Worm (Caenorhabditis elegans) whole organism, young adult: Measurements from ENCODE around the gene rme-4.

Experiments
- B0035.1 ChIP-seq: sonication (generic microtip); optimal IDR thresholded peaks from 2 replicates; lab custom pipeline; 2016; ENCODE audit warnings: missing genetic modification characterization, mild to moderate bottlenecking, missing compliant biosample characterization, missing genotype, missing genetic modification reagents
- F33H1.4 ChIP-seq: fragments of 200-800 bp; sonication (Bioruptor generic); IDR thresholded peaks from 2 replicates; pipeline ENCODE4 v1.3.6; 2022; ENCODE audit warnings: missing genetic modification reagents, missing genetic modification characterization, missing compliant biosample characterization
- F49E8.2 ChIP-seq: sonication (generic microtip); optimal IDR thresholded peaks from 3 replicates; lab custom pipeline; 2017; ENCODE audit warnings: missing genetic modification characterization, mild to moderate bottlenecking, missing compliant biosample characterization, antibody characterized with exemption, moderate library complexity; ENCODE audit not compliant: insufficient read depth
- F55B11.4 ChIP-seq: sonication (generic microtip); optimal IDR thresholded peaks from 2 replicates; lab custom pipeline; 2016; ENCODE audit warnings: missing compliant biosample characterization, missing genetic modification characterization, borderline replicate concordance; ENCODE audit not compliant: insufficient read depth
- F57A8.1 ChIP-seq: fragments of 200-800 bp; sonication (Bioruptor generic); optimal IDR thresholded peaks from 2 replicates; lab custom pipeline; 2018; ENCODE audit warnings: mild to moderate bottlenecking, missing genetic modification characterization, moderate library complexity, missing compliant biosample characterization
- F57C9.4 ChIP-seq: sonication (generic microtip); optimal IDR thresholded peaks from 2 replicates; lab custom pipeline; 2017; ENCODE audit warnings: mild to moderate bottlenecking, missing genetic modification characterization, missing compliant biosample characterization
- K11D2.4 ChIP-seq: fragments of 200-800 bp; sonication (Bioruptor generic); IDR thresholded peaks from 2 replicates; pipeline ENCODE4 v1.3.6; 2022; ENCODE audit warnings: missing genetic modification reagents, missing genetic modification characterization, missing compliant biosample characterization
- T07F8.4 ChIP-seq: sonication (generic microtip); optimal IDR thresholded peaks from 2 replicates; lab custom pipeline; 2016; ENCODE audit warnings: mild to moderate bottlenecking, missing genetic modification characterization, moderate library complexity, missing compliant biosample characterization
- Y53G8AR.9 ChIP-seq: fragments of 200-800 bp; sonication (Bioruptor generic); conservative IDR thresholded peaks from 2 replicates; pipeline ENCODE4 v1.3.6; 2022; ENCODE audit warnings: missing genetic modification reagents, missing genetic modification characterization, missing compliant biosample characterization
- aptf-2 ChIP-seq: fragments of 200-800 bp; sonication (Bioruptor generic); conservative IDR thresholded peaks from 2 replicates; pipeline ENCODE4 v1.3.6; 2022; ENCODE audit warnings: missing genetic modification reagents, missing genetic modification characterization, missing compliant biosample characterization
- attf-3 ChIP-seq: fragments of 200-800 bp; sonication (Bioruptor generic); conservative IDR thresholded peaks from 2 replicates; pipeline ENCODE4 v1.3.6; 2022; ENCODE audit warnings: missing genetic modification reagents, missing genetic modification characterization, missing compliant biosample characterization
- bed-2 ChIP-seq: fragments of 200-800 bp; sonication (Bioruptor generic); IDR thresholded peaks from 2 replicates; pipeline ENCODE4 v1.3.6; 2022; ENCODE audit warnings: missing genetic modification reagents, missing genetic modification characterization, missing compliant biosample characterization
- ccch-3 ChIP-seq: fragments of 200-800 bp; sonication (Bioruptor generic); optimal IDR thresholded peaks from 2 replicates; lab custom pipeline; 2018; ENCODE audit warnings: mild to moderate bottlenecking, missing genetic modification characterization, missing compliant biosample characterization
- cebp-1 ChIP-seq, 2 experiments: fragments of 200-800 bp in 1 of 2; sonication (Bioruptor generic) in 1 of 2; sonication (generic microtip) in 1 of 2; IDR thresholded peaks in 1 of 2; optimal IDR thresholded peaks in 1 of 2; 2 replicates each; pipeline versions ENCODE4 v1.3.6 to Lab custom; 2017 to 2022; ENCODE audit warnings: missing compliant biosample characterization in 2 of 2, missing genetic modification characterization in 2 of 2, mild to moderate bottlenecking in 1 of 2, missing genetic modification reagents in 1 of 2, moderate library complexity in 1 of 2
- die-1 ChIP-seq: sonication (generic microtip); optimal IDR thresholded peaks from 2 replicates; lab custom pipeline; 2016; ENCODE audit warnings: missing genotype, mild to moderate bottlenecking, missing genetic modification characterization, missing compliant biosample characterization
- dpff-1 ChIP-seq: sonication (generic microtip); optimal IDR thresholded peaks from 2 replicates; lab custom pipeline; 2017; ENCODE audit warnings: mild to moderate bottlenecking, missing genetic modification characterization, missing compliant biosample characterization
- dpl-1 ChIP-seq: fragments of 150-350 bp; optimal IDR thresholded peaks from 2 replicates; lab custom pipeline; 2014; ENCODE audit warnings: missing biosample characterization, missing genetic modification reagents, missing genetic modification characterization
- egrh-3 ChIP-seq: fragments of 200-800 bp; sonication (Bioruptor generic); IDR thresholded peaks from 2 replicates; pipeline ENCODE4 v1.3.6; 2022; ENCODE audit warnings: missing genetic modification reagents, missing genetic modification characterization, missing compliant biosample characterization
- fkh-3 ChIP-seq: sonication (generic microtip); optimal IDR thresholded peaks from 2 replicates; lab custom pipeline; 2016; ENCODE audit warnings: mild to moderate bottlenecking, missing genetic modification characterization, missing compliant biosample characterization
- him-1 ChIP-seq: sonication (generic microtip); optimal IDR thresholded peaks from 2 replicates; lab custom pipeline; 2016; ENCODE audit warnings: missing genotype, missing genetic modification reagents, missing genetic modification characterization, missing compliant biosample characterization
- hlh-12 ChIP-seq: sonication (generic microtip); optimal IDR thresholded peaks from 2 replicates; lab custom pipeline; 2016; ENCODE audit warnings: missing genetic modification characterization, missing compliant biosample characterization
- hlh-26 ChIP-seq: fragments of 200-800 bp; sonication (Bioruptor generic); conservative IDR thresholded peaks from 2 replicates; pipeline ENCODE4 v1.3.6; 2022; ENCODE audit warnings: missing genetic modification reagents, missing genetic modification characterization, missing compliant biosample characterization
- hmg-1.2 ChIP-seq: fragments of 200-800 bp; sonication (Bioruptor generic); IDR thresholded peaks from 2 replicates; pipeline ENCODE4 v1.3.6; 2022; ENCODE audit warnings: missing genetic modification reagents, missing genetic modification characterization, missing compliant biosample characterization
- hsf-1 ChIP-seq: fragments of 200-800 bp; sonication (Bioruptor generic); IDR thresholded peaks from 2 replicates; pipeline ENCODE4 v1.3.6; 2022; ENCODE audit warnings: missing genetic modification reagents, missing genetic modification characterization, missing compliant biosample characterization
- lag-1 ChIP-seq: fragments of 200-800 bp; sonication (Bioruptor generic); IDR thresholded peaks from 2 replicates; pipeline ENCODE4 v1.3.6; 2022; ENCODE audit warnings: missing genetic modification reagents, missing genetic modification characterization, missing compliant biosample characterization
- let-526 ChIP-seq: fragments of 200-800 bp; sonication (Bioruptor generic); IDR thresholded peaks from 2 replicates; pipeline ENCODE4 v1.3.6; 2022; ENCODE audit warnings: missing genetic modification reagents, missing genetic modification characterization, missing compliant biosample characterization
- let-607 ChIP-seq, 2 experiments: fragments of 200-800 bp in 1 of 2; sonication (Bioruptor generic) in 1 of 2; sonication (generic microtip) in 1 of 2; optimal IDR thresholded peaks; 2 replicates each; lab custom pipeline; 2016 to 2018; ENCODE audit warnings: mild to moderate bottlenecking in 2 of 2, missing compliant biosample characterization in 2 of 2, missing genetic modification characterization in 2 of 2, moderate library complexity in 2 of 2, missing genotype in 1 of 2
- lin-40 ChIP-seq: sonication (generic microtip); optimal IDR thresholded peaks from 2 replicates; lab custom pipeline; 2016; ENCODE audit warnings: missing genetic modification characterization, mild to moderate bottlenecking, missing compliant biosample characterization, missing genotype, missing genetic modification reagents
- lir-1 ChIP-seq: fragments of 200-800 bp; sonication (Bioruptor generic); conservative IDR thresholded peaks from 2 replicates; pipeline ENCODE4 v1.3.6; 2022; ENCODE audit warnings: missing genetic modification reagents, missing genetic modification characterization, missing compliant biosample characterization
- lsy-27 ChIP-seq: sonication (generic microtip); optimal IDR thresholded peaks from 2 replicates; lab custom pipeline; 2017; ENCODE audit warnings: missing genetic modification characterization, mild to moderate bottlenecking, missing compliant biosample characterization, antibody characterized with exemption, missing genotype, borderline replicate concordance; ENCODE audit not compliant: insufficient read depth
- madf-10 ChIP-seq: sonication (generic microtip); optimal IDR thresholded peaks from 2 replicates; lab custom pipeline; 2016; ENCODE audit warnings: mild to moderate bottlenecking, missing genetic modification characterization, missing compliant biosample characterization
- nfya-1 ChIP-seq: sonication (generic microtip); optimal IDR thresholded peaks from 2 replicates; lab custom pipeline; 2017; ENCODE audit warnings: antibody characterized with exemption, missing compliant biosample characterization, missing genetic modification characterization, borderline replicate concordance; ENCODE audit not compliant: insufficient read depth
- nhr-179 ChIP-seq: sonication (generic microtip); optimal IDR thresholded peaks from 2 replicates; lab custom pipeline; 2016; ENCODE audit warnings: mild to moderate bottlenecking, missing genetic modification characterization, missing compliant biosample characterization
- nhr-80 ChIP-seq: sonication (generic microtip); optimal IDR thresholded peaks from 2 replicates; lab custom pipeline; 2016; ENCODE audit warnings: missing genetic modification characterization, missing compliant biosample characterization
- snpc-1.3 ChIP-seq: sonication (generic microtip); optimal IDR thresholded peaks from 2 replicates; lab custom pipeline; 2017; ENCODE audit warnings: missing genetic modification characterization, mild to moderate bottlenecking, missing compliant biosample characterization, antibody characterized with exemption, moderate library complexity, missing genotype, missing genetic modification reagents; ENCODE audit not compliant: insufficient read depth
- unc-62 ChIP-seq: fragments of 150-350 bp; optimal IDR thresholded peaks from 2 replicates; lab custom pipeline; 2014; ENCODE audit warnings: missing biosample characterization, missing genetic modification reagents, missing genetic modification characterization
- zfh-2 ChIP-seq: fragments of 200-800 bp; sonication (Bioruptor generic); conservative IDR thresholded peaks from 2 replicates; pipeline ENCODE4 v1.3.6; 2022; ENCODE audit warnings: missing genetic modification reagents, missing genetic modification characterization, missing compliant biosample characterization
- zim-3 ChIP-seq: sonication (generic microtip); optimal IDR thresholded peaks from 2 replicates; lab custom pipeline; 2017; ENCODE audit warnings: mild to moderate bottlenecking, missing genetic modification characterization, moderate library complexity, missing compliant biosample characterization
- ztf-18 ChIP-seq: sonication (generic microtip); optimal IDR thresholded peaks from 2 replicates; lab custom pipeline; 2016; ENCODE audit warnings: missing genotype, mild to moderate bottlenecking, missing genetic modification characterization, missing compliant biosample characterization
- ztf-22 ChIP-seq: fragments of 200-800 bp; sonication (Bioruptor generic); optimal IDR thresholded peaks from 2 replicates; lab custom pipeline; 2018; ENCODE audit warnings: mild to moderate bottlenecking, missing genetic modification characterization, moderate library complexity, missing compliant biosample characterization
- ztf-26 ChIP-seq: sonication (generic microtip); optimal IDR thresholded peaks from 2 replicates; lab custom pipeline; 2017; ENCODE audit warnings: missing genetic modification characterization, missing compliant biosample characterization

rme-4 gene

ce11 chrX:10336592-10336991, 43.1 kb downstream of the rme-4 start:
- TF ChIP-seq dpff-1 (tag; lab: Kevin White, UChicago) (no peak), him-1 (tag; lab: Kevin White, UChicago) (no peak), lag-1 (no peak), lir-1 (GFP tag; lab: Robert Waterston, UW) (no peak), Y53G8AR.9 (GFP tag; lab: Robert Waterston, UW) (no peak), zfh-2 (GFP tag; lab: Robert Waterston, UW) (peak; percentile 78), B0035.1 (no peak), lsy-27 (tag; lab: Kevin White, UChicago) (no peak), hlh-26 (GFP tag; lab: Robert Waterston, UW) (no peak), hsf-1 (GFP tag; lab: Robert Waterston, UW) (0 out of 2 replicates have a peak, but pooled peaks have one; percentile 21), hmg-1.2 (no peak), fkh-3 (tag; lab: Kevin White, UChicago) (no peak), ztf-22 (no peak), attf-3 (GFP tag; lab: Robert Waterston, UW) (no peak), ztf-26 (tag; lab: Kevin White, UChicago) (no peak), ztf-18 (no peak), egrh-3 (GFP tag; lab: Robert Waterston, UW) (peak; percentile 33; the same call in 1 of the 2 replicates)

- TF ChIP-seq F55B11.4: no peak
- TF ChIP-seq ccch-3 (GFP tag; lab: Kevin White, UChicago): no peak
- TF ChIP-seq lsy-27 (tag; lab: Kevin White, UChicago): no peak
- TF ChIP-seq let-607 (tag; optimal IDR thresholded peaks at IDR 0.05; lab: Kevin White, UChicago): no peak
- no peak for TF ChIP-seq madf-10 (tag; lab: Kevin White, UChicago)
- TF ChIP-seq ztf-18: no peak
- TF ChIP-seq let-526 (GFP tag; lab: Robert Waterston, UW): no peak
- no peak for TF ChIP-seq unc-62 (GFP tag; lab: Kevin White, UChicago)
- no peak for TF ChIP-seq snpc-1.3
- TF ChIP-seq F33H1.4: no peak
- no peak for TF ChIP-seq nhr-179
Measured at ce11 chrX:10336138-10336537, 43.5 kb downstream of the rme-4 start, which contains the start of gene idpa-3. TSS of gene idpa-3 (plus strand) at chrX:10336438.

- TF ChIP-seq F57A8.1 (no peak), dpl-1 (no peak), nhr-80 (tag; lab: Kevin White, UChicago) (peak; percentile 34)
Measured at ce11 chrX:10333301-10333854, 46.3 kb downstream of the rme-4 start, which contains the start of gene R07E3.4. TSS of gene R07E3.4 (minus strand) at chrX:10333351.

- TF ChIP-seq nfya-1 (no peak), unc-62 (GFP tag; lab: Kevin White, UChicago) (peak; percentile 47), cebp-1 (GFP tag; IDR thresholded peaks at IDR 0.05; lab: Robert Waterston, UW) (peak; percentile 75), cebp-1 (tag; optimal IDR thresholded peaks at IDR 0.05; lab: Kevin White, UChicago) (peak; percentile 89), aptf-2 (GFP tag; lab: Robert Waterston, UW) (no peak), bed-2 (GFP tag; lab: Robert Waterston, UW) (no peak), K11D2.4 (GFP tag; lab: Robert Waterston, UW) (peak; percentile 38; the same call in 1 of the 2 replicates), zim-3 (tag; lab: Kevin White, UChicago) (no peak), ztf-18 (no peak), F49E8.2 (tag; lab: Kevin White, UChicago) (no peak), ztf-26 (tag; lab: Kevin White, UChicago) (peak; percentile 56), attf-3 (GFP tag; lab: Robert Waterston, UW) (no peak), lir-1 (GFP tag; lab: Robert Waterston, UW) (no peak), lin-40 (tag; lab: Kevin White, UChicago) (peak; percentile 55), T07F8.4 (tag; lab: Kevin White, UChicago) (no peak), hlh-12 (tag; lab: Kevin White, UChicago) (no peak), die-1 (no peak), F57C9.4 (tag; lab: Kevin White, UChicago) (no peak)
Measured at ce11 chrX:10332035-10332614, 47.5 kb downstream of the rme-4 start.
